Fruit fly (Drosophila melanogaster) whole organism, embryonic: Measurements from ENCODE around the gene CG11980.
A peak's percentile ranks its signal among the peaks of the same experiment; 100 is the strongest.

Source experiments
- Aef1 ChIP-seq: fragments of 200-800 bp; sonication (Bioruptor generic); IDR thresholded peaks from 3 replicates; pipeline ENCODE4 v1.3.6; 2022; ENCODE audit warnings: missing biosample characterization, missing genetic modification characterization
- Asciz ChIP-seq: fragments of 200-800 bp; sonication (Bioruptor generic); optimal IDR thresholded peaks from 2 replicates; lab custom pipeline; 2017; ENCODE audit warnings: missing biosample characterization, mild to moderate bottlenecking, missing genetic modification characterization, missing genetic modification reagents
- Atf3 ChIP-seq: fragments of 200-800 bp; sonication (Bioruptor generic); optimal IDR thresholded peaks from 3 replicates; lab custom pipeline; 2016; ENCODE audit warnings: missing biosample characterization, missing genetic modification characterization
- CG10267 ChIP-seq: fragments of 200-800 bp; sonication (Bioruptor generic); optimal IDR thresholded peaks from 2 replicates; lab custom pipeline; 2018; ENCODE audit warnings: missing biosample characterization, mild to moderate bottlenecking, missing genetic modification characterization, moderate library complexity
- CG10321 ChIP-seq: fragments of 200-800 bp; sonication (Bioruptor generic); IDR thresholded peaks from 2 replicates; pipeline ENCODE4 v1.3.6; 2022; ENCODE audit warnings: missing biosample characterization, missing genetic modification characterization
- CG10565 ChIP-seq: fragments of 200-800 bp; sonication (Bioruptor generic); optimal IDR thresholded peaks from 3 replicates; lab custom pipeline; 2016; ENCODE audit warnings: missing biosample characterization, mild to moderate bottlenecking, missing genetic modification characterization
- CG11085 ChIP-seq: fragments of 200-800 bp; sonication (Bioruptor generic); IDR thresholded peaks from 2 replicates; pipeline ENCODE4 v1.3.6; 2022; ENCODE audit warnings: missing biosample characterization, missing genetic modification characterization
- CG11695 ChIP-seq: fragments of 200-800 bp; sonication (Bioruptor generic); IDR thresholded peaks from 3 replicates; pipeline ENCODE4 v1.3.6; 2022; ENCODE audit warnings: missing biosample characterization, missing genetic modification characterization
- CG12104 ChIP-seq: fragments of 200-800 bp; sonication (Bioruptor generic); optimal IDR thresholded peaks from 3 replicates; lab custom pipeline; 2016; ENCODE audit warnings: missing biosample characterization, missing genetic modification characterization
- CG12155 ChIP-seq: fragments of 200-800 bp; sonication (Bioruptor generic); optimal IDR thresholded peaks from 3 replicates; lab custom pipeline; 2016; ENCODE audit warnings: missing biosample characterization, missing genetic modification characterization
- CG13894 ChIP-seq: fragments of 200-800 bp; sonication (Bioruptor generic); optimal IDR thresholded peaks from 3 replicates; lab custom pipeline; 2018; ENCODE audit warnings: missing biosample characterization, mild to moderate bottlenecking, missing genetic modification characterization, moderate library complexity
- CG14667 ChIP-seq: fragments of 200-800 bp; sonication (Bioruptor generic); IDR thresholded peaks from 2 replicates; pipeline ENCODE4 v1.3.6; 2022; ENCODE audit warnings: missing biosample characterization, missing genetic modification characterization
- CG17361 ChIP-seq: fragments of 200-800 bp; sonication (Bioruptor generic); IDR thresholded peaks from 3 replicates; pipeline ENCODE4 v1.3.6; 2022; ENCODE audit warnings: missing biosample characterization, missing genetic modification characterization
- CG3065 ChIP-seq: fragments of 200-800 bp; sonication (Bioruptor generic); optimal IDR thresholded peaks from 2 replicates; lab custom pipeline; 2016; ENCODE audit warnings: missing biosample characterization, missing genetic modification characterization
- CG8290 ChIP-seq, 3 experiments: fragments of 200-800 bp; sonication (Bioruptor generic); optimal IDR thresholded peaks; 2 replicates each; lab custom pipeline; 2016 to 2019; ENCODE audit warnings: missing biosample characterization in 3 of 3, missing genetic modification characterization in 3 of 3, mild to moderate bottlenecking in 2 of 3, moderate library complexity in 1 of 3
- Drgx ChIP-seq: fragments of 200-800 bp; sonication (Bioruptor generic); IDR thresholded peaks from 2 replicates; pipeline ENCODE4 v1.3.6; 2022; ENCODE audit warnings: missing biosample characterization, missing genetic modification characterization
- Eip74EF ChIP-seq, 2 experiments: fragments of 200-800 bp in 1 of 2; fragments of >200 bp in 1 of 2; sonication (Bioruptor generic) in 1 of 2; optimal IDR thresholded peaks; 2 replicates each; lab custom pipeline; 2017 to 2019; ENCODE audit warnings: missing biosample characterization in 2 of 2, missing genetic modification characterization in 2 of 2, mild to moderate bottlenecking in 1 of 2, moderate library complexity in 1 of 2
- Gsc ChIP-seq: fragments of 200-800 bp; sonication (Bioruptor generic); IDR thresholded peaks from 2 replicates; pipeline ENCODE4 v1.3.6; 2022; ENCODE audit warnings: missing biosample characterization, missing genetic modification characterization
- HLH4C ChIP-seq: fragments of 200-800 bp; sonication (Bioruptor generic); IDR thresholded peaks from 3 replicates; pipeline ENCODE4 v1.3.6; 2022; ENCODE audit warnings: missing biosample characterization, missing genetic modification characterization; ENCODE audit not compliant: partially characterized antibody
- MBD-R2 ChIP-seq: fragments of 200-800 bp; sonication (Bioruptor generic); IDR thresholded peaks from 2 replicates; pipeline ENCODE4 v1.3.6; 2022; ENCODE audit warnings: missing biosample characterization, missing genetic modification characterization
- NC2α ChIP-seq: fragments of 200-800 bp; sonication (Bioruptor generic); optimal IDR thresholded peaks from 2 replicates; lab custom pipeline; 2016; ENCODE audit warnings: missing biosample characterization, missing genetic modification characterization
- bab2 ChIP-seq: fragments of 200-800 bp; sonication (Bioruptor generic); optimal IDR thresholded peaks from 2 replicates; lab custom pipeline; 2016; ENCODE audit warnings: missing biosample characterization, missing genetic modification characterization
- bigmax ChIP-seq: fragments of 200-800 bp; sonication (Bioruptor generic); optimal IDR thresholded peaks from 2 replicates; lab custom pipeline; 2018; ENCODE audit warnings: missing biosample characterization, mild to moderate bottlenecking, missing genetic modification characterization
- chn ChIP-seq: fragments of 200-800 bp; sonication (Bioruptor generic); optimal IDR thresholded peaks from 2 replicates; lab custom pipeline; 2016; ENCODE audit warnings: missing biosample characterization, missing genetic modification characterization
- dan ChIP-seq: fragments of 200-800 bp; sonication (Bioruptor generic); IDR thresholded peaks from 2 replicates; pipeline ENCODE4 v1.3.6; 2022; ENCODE audit warnings: missing biosample characterization, missing genetic modification characterization
- dysf ChIP-seq: fragments of 200-800 bp; sonication (Bioruptor generic); IDR thresholded peaks from 3 replicates; pipeline ENCODE4 v1.3.6; 2022; ENCODE audit warnings: missing biosample characterization, missing genetic modification characterization
- emc ChIP-seq: fragments of 200-800 bp; sonication (Bioruptor generic); optimal IDR thresholded peaks from 2 replicates; lab custom pipeline; 2016; ENCODE audit warnings: missing biosample characterization, missing genetic modification characterization
- hkb ChIP-seq, 2 experiments: fragments of 200-800 bp in 1 of 2; fragments of >200 bp in 1 of 2; sonication (Bioruptor generic) in 1 of 2; IDR thresholded peaks in 1 of 2; optimal IDR thresholded peaks in 1 of 2; 2 replicates each; pipeline versions ENCODE4 v1.3.6 to Lab custom; 2017 to 2022; ENCODE audit warnings: missing biosample characterization in 1 of 2, missing genetic modification characterization in 1 of 2
- kni ChIP-seq: fragments of 200-800 bp; sonication (Bioruptor generic); optimal IDR thresholded peaks from 3 replicates; lab custom pipeline; 2017; ENCODE audit warnings: mild to moderate bottlenecking, missing biosample characterization, missing genetic modification reagents, missing genetic modification characterization
- mirr ChIP-seq: fragments of 200-800 bp; sonication (Bioruptor generic); optimal IDR thresholded peaks from 3 replicates; lab custom pipeline; 2018; ENCODE audit warnings: missing biosample characterization, mild to moderate bottlenecking, missing genetic modification characterization
- nerfin-1 ChIP-seq: fragments of 200-800 bp; sonication (Bioruptor generic); optimal IDR thresholded peaks from 3 replicates; lab custom pipeline; 2019; ENCODE audit warnings: missing biosample characterization, mild to moderate bottlenecking, missing genetic modification characterization, moderate library complexity
- nmo ChIP-seq: fragments of 200-800 bp; sonication (Bioruptor generic); optimal IDR thresholded peaks from 2 replicates; lab custom pipeline; 2018; ENCODE audit warnings: missing biosample characterization, mild to moderate bottlenecking, missing genetic modification characterization, moderate library complexity
- oc ChIP-seq: fragments of 200-800 bp; sonication (Bioruptor generic); optimal IDR thresholded peaks from 2 replicates; lab custom pipeline; 2018; ENCODE audit warnings: missing biosample characterization, mild to moderate bottlenecking, missing genetic modification characterization, moderate library complexity
- org-1 ChIP-seq: fragments of 200-800 bp; sonication (Bioruptor generic); optimal IDR thresholded peaks from 2 replicates; lab custom pipeline; 2017; ENCODE audit warnings: missing biosample characterization, missing genetic modification characterization
- peb ChIP-seq: fragments of 200-800 bp; sonication (Bioruptor generic); IDR thresholded peaks from 2 replicates; pipeline ENCODE4 v1.3.6; 2022; ENCODE audit warnings: missing biosample characterization, missing genetic modification characterization
- sqz ChIP-seq: fragments of 200-800 bp; sonication (Bioruptor generic); optimal IDR thresholded peaks from 3 replicates; lab custom pipeline; 2018; ENCODE audit warnings: missing biosample characterization, mild to moderate bottlenecking, missing genetic modification characterization
- sug ChIP-seq: fragments of 200-800 bp; optimal IDR thresholded peaks from 2 replicates; lab custom pipeline; 2019; ENCODE audit warnings: missing biosample characterization, mild to moderate bottlenecking, missing genetic modification characterization, moderate library complexity
- tll ChIP-seq, 2 experiments: fragments of 200-800 bp in 1 of 2; fragments of >200 bp in 1 of 2; sonication (Bioruptor generic) in 1 of 2; optimal IDR thresholded peaks; 2 replicates each; lab custom pipeline; 2017 to 2019; ENCODE audit warnings: missing biosample characterization in 2 of 2, missing genetic modification characterization in 2 of 2, mild to moderate bottlenecking in 1 of 2, moderate library complexity in 1 of 2
- unpg ChIP-seq: fragments of 200-800 bp; sonication (Bioruptor generic); optimal IDR thresholded peaks from 3 replicates; lab custom pipeline; 2018; ENCODE audit warnings: missing biosample characterization, mild to moderate bottlenecking, missing genetic modification characterization, moderate library complexity
- zen ChIP-seq: fragments of 200-800 bp; sonication (Bioruptor generic); optimal IDR thresholded peaks from 3 replicates; lab custom pipeline; 2018; ENCODE audit warnings: missing biosample characterization, mild to moderate bottlenecking, missing genetic modification characterization, moderate library complexity

CG11980 gene

dm6 chr3R:8963756-8964342, 40.0 kb upstream of the CG11980 start (continued):
- TF ChIP-seq dysf (GFP tag; lab: Robert Waterston, UW) (0 out of 3 replicates have a peak, but pooled peaks have one; percentile 40), hkb (optimal IDR thresholded peaks at IDR 0.05; lab: Kevin White, UChicago) (no peak), hkb (GFP tag; IDR thresholded peaks at IDR 0.05; lab: Robert Waterston, UW) (0 out of 2 replicates have a peak, but pooled peaks have one; percentile 25), CG14667 (GFP tag; lab: Robert Waterston, UW) (no peak), bigmax (GFP tag; lab: Kevin White, UChicago) (no peak), Aef1 (GFP tag; lab: Robert Waterston, UW) (no peak), Atf3 (GFP tag; lab: Kevin White, UChicago) (no peak), chn (GFP tag; lab: Kevin White, UChicago) (no peak), bab2 (GFP tag; lab: Kevin White, UChicago) (no peak), sug (tag; lab: Kevin White, UChicago) (no peak), emc (GFP tag; lab: Kevin White, UChicago) (no peak), org-1 (GFP tag; lab: Kevin White, UChicago) (no peak), HLH4C (GFP tag; lab: Robert Waterston, UW) (no peak), CG8290 (GFP tag; optimal IDR thresholded peaks at IDR 0.05; lab: Kevin White, UChicago) (no peak), CG8290 (tag; optimal IDR thresholded peaks at IDR 0.05; lab: Kevin White, UChicago) (no peak), MBD-R2 (GFP tag; lab: Robert Waterston, UW) (no peak), CG12104 (GFP tag; lab: Kevin White, UChicago) (no peak), oc (tag; lab: Kevin White, UChicago) (peak; percentile 64), unpg (peak; percentile 58), CG11085 (GFP tag; lab: Robert Waterston, UW) (no peak), CG11695 (GFP tag; lab: Robert Waterston, UW) (no peak), CG10267 (tag; lab: Kevin White, UChicago) (peak; percentile 17), CG17361 (GFP tag; lab: Robert Waterston, UW) (peak; percentile 46; the same call in 1 of the 3 replicates), Drgx (GFP tag; lab: Robert Waterston, UW) (0 out of 2 replicates have a peak, but pooled peaks have one; percentile 20), CG10565 (GFP tag; lab: Kevin White, UChicago) (no peak), nerfin-1 (no peak), NC2α (GFP tag; lab: Kevin White, UChicago) (no peak), Asciz (GFP tag; lab: Kevin White, UChicago) (peak; percentile 51), CG10321 (GFP tag; lab: Robert Waterston, UW) (no peak), CG3065 (GFP tag; lab: Kevin White, UChicago) (no peak)

- no peak for TF ChIP-seq Gsc (GFP tag; lab: Robert Waterston, UW)
- no peak for TF ChIP-seq CG12155 (GFP tag; lab: Kevin White, UChicago)
- TF ChIP-seq peb (GFP tag; lab: Robert Waterston, UW), result no peak
- peak; percentile 9 for TF ChIP-seq kni (GFP tag; lab: Kevin White, UChicago)
- TF ChIP-seq zen (tag; lab: Kevin White, UChicago), result peak; percentile 91
- TF ChIP-seq nmo, result no peak
- TF ChIP-seq mirr (GFP tag; lab: Kevin White, UChicago), result no peak
- peak in 1 of 2 experiments; percentile 91 for TF ChIP-seq tll (GFP tag; optimal IDR thresholded peaks at IDR 0.05; lab: Kevin White, UChicago)
- TF ChIP-seq CG13894, result no peak
- no peak for TF ChIP-seq Eip74EF (GFP tag; optimal IDR thresholded peaks at IDR 0.05; lab: Kevin White, UChicago)
- no peak for TF ChIP-seq sqz (GFP tag; lab: Kevin White, UChicago)
- TF ChIP-seq dan (GFP tag; lab: Robert Waterston, UW), result no peak
Observed at dm6 chr3R:8965546-8965945, 38.3 kb upstream of the CG11980 start.
